Worm (Caenorhabditis elegans): ENCODE results near the gene lcmt-1.

lcmt-1 gene

DNA sequence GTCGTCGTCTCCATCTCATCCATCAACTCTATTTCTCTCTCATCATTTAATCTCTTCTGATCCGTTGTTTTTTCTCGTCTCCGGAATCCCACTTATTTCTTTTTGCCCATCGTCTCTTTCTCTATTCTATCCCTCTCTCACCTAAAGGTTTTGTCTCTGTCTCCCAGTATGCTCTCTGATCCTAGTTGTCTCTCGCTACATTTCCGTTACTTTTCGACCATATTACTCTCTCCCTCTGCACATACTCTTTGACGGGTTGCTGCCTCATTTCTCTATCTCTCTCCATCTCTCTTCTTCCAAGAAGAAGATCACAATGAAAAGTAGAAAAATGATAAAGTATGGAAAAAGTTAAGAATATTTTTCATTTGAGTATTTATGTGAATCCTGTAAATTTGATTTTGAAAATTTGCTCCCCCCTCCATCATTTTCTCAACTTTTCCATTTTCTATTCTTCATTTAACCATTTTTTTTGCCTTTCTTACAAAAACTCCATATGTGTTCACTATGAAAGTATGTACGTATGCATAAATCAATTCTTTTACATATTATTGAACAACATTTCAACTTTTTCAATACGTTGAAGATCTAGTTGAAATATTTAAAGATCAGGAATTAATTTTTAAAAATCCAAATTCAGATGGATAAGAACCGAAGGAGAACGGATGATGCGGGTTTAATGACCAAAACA, 26.0 kb upstream of the lcmt-1 start, which contains the start of gene tag-131:
Gene tag-131 (plus strand): TSS at position 638 of the 688 bp plus-strand sequence.
- TF ChIP-seq lin-13 (GFP tag; optimal IDR thresholded peaks at IDR 0.05): no peak
- TF ChIP-seq unc-62 (GFP tag; optimal IDR thresholded peaks at IDR 0.05 in 1 of 2): peak in 1 of 2 experiments; percentile 83
- no peak for TF ChIP-seq unc-62 (tag; optimal IDR thresholded peaks at IDR 0.05)
- peak in 1 of 2 experiments; percentile 5 for TF ChIP-seq daf-16 (GFP tag; optimal IDR thresholded peaks at IDR 0.05)
- no peak for TF ChIP-seq daf-16 (tag; optimal IDR thresholded peaks at IDR 0.05)
- 0 out of 2 replicates have a peak, but pooled peaks have one; percentile 40 for TF ChIP-seq T26A8.4 (GFP tag; IDR thresholded peaks at IDR 0.05)
- TF ChIP-seq dpl-1 (GFP tag; optimal IDR thresholded peaks at IDR 0.05): peak; percentile 14
- TF ChIP-seq ceh-20 (GFP tag; IDR thresholded peaks at IDR 0.05): 0 out of 2 replicates have a peak, but pooled peaks have one; percentile 25
- no peak for TF ChIP-seq mdt-29 (GFP tag; IDR thresholded peaks at IDR 0.05)
- no peak for TF ChIP-seq unc-39 (tag; optimal IDR thresholded peaks at IDR 0.05)
- TF ChIP-seq dve-1 (tag; optimal IDR thresholded peaks at IDR 0.05; ENCODE audit: insufficient read depth): peak; percentile 25
- peak; percentile 27 for TF ChIP-seq hlh-11 (tag; optimal IDR thresholded peaks at IDR 0.05)
- TF ChIP-seq lsy-2 (tag; optimal IDR thresholded peaks at IDR 0.05): peak in 1 of 2 experiments; percentile 25
- TF ChIP-seq nhr-28 (tag; optimal IDR thresholded peaks at IDR 0.05): peak; percentile 12
- TF ChIP-seq nhr-11 (tag; optimal IDR thresholded peaks at IDR 0.05): peak; percentile 29

DNA sequence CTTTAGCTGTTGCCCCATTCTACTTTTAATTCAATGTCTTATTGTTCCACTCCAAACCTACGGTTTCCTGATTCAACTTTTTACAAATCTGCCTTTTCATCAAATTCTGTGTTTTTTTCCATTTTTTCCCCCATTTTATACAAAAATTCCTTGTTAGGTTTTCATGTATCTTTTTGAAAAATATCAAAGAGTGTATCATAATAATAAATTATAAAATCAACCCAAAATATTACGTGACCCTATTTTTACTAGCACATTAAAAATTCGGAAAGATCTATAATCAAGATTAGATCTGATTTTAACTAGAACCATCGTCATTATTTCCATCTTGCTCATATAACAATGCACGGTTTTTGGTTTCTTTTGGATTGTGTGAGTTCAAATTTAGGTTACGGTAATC, 23.1 kb upstream of the lcmt-1 start, which contains the start of gene H38K22.6:
Gene H38K22.6 (plus strand): TSS at position 301 of the 400 bp plus-strand sequence.
- TF ChIP-seq gei-8 (GFP tag; optimal IDR thresholded peaks at IDR 0.05) (no peak), sdz-12 (GFP tag; optimal IDR thresholded peaks at IDR 0.05) (no peak), lin-29 (GFP tag; IDR thresholded peaks at IDR 0.05) (no peak), aly-2 (tag; optimal IDR thresholded peaks at IDR 0.05) (no peak)

DNA sequence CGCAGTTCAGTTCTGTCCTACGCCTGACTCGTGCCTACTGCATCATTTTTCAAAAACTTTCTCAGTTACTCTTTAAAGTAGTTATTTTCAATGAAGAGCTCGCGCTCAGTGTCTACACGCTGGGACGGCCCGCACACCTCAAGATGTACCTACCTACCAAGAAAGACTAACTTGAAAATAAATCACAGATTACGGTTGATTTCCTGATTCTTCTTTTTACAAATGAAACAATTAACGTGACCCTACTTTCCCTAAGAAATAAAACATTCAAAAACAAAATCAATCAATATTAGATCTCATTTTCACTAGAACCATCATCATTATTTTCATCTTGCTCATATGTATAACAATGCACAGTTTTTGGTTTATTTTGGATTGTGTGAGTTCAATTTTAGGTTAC, 21.8 kb upstream of the lcmt-1 start, which contains the start of gene H38K22.7:
Gene H38K22.7 (plus strand): TSS at position 301 of the 400 bp plus-strand sequence.
- no peak for TF ChIP-seq duxl-1 (tag; optimal IDR thresholded peaks at IDR 0.05; ENCODE audit: poor library complexity)
- TF ChIP-seq F49E8.2 (tag; optimal IDR thresholded peaks at IDR 0.05; ENCODE audit: borderline replicate concordance): no peak
- no peak for TF ChIP-seq tra-1 (GFP tag; IDR thresholded peaks at IDR 0.05)
- TF ChIP-seq pha-4 (GFP tag; IDR thresholded peaks at IDR 0.05): no peak
- TF ChIP-seq pha-4 (tag; optimal IDR thresholded peaks at IDR 0.05): no peak
- no peak for TF ChIP-seq gei-8 (GFP tag; optimal IDR thresholded peaks at IDR 0.05)
- TF ChIP-seq daf-16 (GFP tag; optimal IDR thresholded peaks at IDR 0.05): no peak
- TF ChIP-seq daf-16 (tag; optimal IDR thresholded peaks at IDR 0.05): no peak
- no peak for TF ChIP-seq nhr-77 (tag; optimal IDR thresholded peaks at IDR 0.05)
- no peak for TF ChIP-seq lir-3 (tag; optimal IDR thresholded peaks at IDR 0.05)
- TF ChIP-seq ZK337.2 (GFP tag; IDR thresholded peaks at IDR 0.05): no peak
- TF ChIP-seq F37D6.2 (tag; optimal IDR thresholded peaks at IDR 0.05): no peak
- TF ChIP-seq pqm-1 (tag; optimal IDR thresholded peaks at IDR 0.05): no peak
- TF ChIP-seq lin-13 (GFP tag; optimal IDR thresholded peaks at IDR 0.05): no peak
- TF ChIP-seq Y105C5A.15 (GFP tag; IDR thresholded peaks at IDR 0.05): no peak
- TF ChIP-seq saeg-2 (GFP tag; IDR thresholded peaks at IDR 0.05): no peak
- no peak for TF ChIP-seq hmg-1.1 (GFP tag; IDR thresholded peaks at IDR 0.05)

DNA sequence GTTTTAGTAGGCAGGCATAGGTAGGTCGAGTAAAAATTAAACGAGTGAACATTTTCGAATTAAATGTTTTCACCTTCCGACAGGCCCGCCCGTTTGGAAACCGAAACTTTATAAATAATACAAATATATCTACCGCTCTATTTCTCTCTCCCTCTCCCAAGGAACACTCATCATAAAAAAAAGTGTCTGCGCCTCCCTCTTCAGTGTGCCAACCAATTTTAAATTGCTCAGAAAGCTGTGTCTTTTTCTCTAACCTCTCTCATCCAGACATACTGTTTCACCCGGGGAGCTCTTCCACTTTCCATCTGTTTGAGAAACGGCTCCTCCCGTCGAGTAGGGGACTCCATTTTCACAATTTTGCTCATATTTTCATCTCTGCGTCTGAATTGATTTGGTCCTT, 20.1 kb upstream of the lcmt-1 start:
- TF ChIP-seq F37D6.2 (tag; optimal IDR thresholded peaks at IDR 0.05) (no peak), daf-19 (GFP tag; conservative IDR thresholded peaks at IDR 0.05) (no peak), lim-7 (GFP tag; IDR thresholded peaks at IDR 0.05) (no peak), lin-29 (GFP tag; IDR thresholded peaks at IDR 0.05) (no peak), daf-8 (GFP tag; IDR thresholded peaks at IDR 0.05) (no peak), aly-2 (tag; optimal IDR thresholded peaks at IDR 0.05) (no peak), cey-2 (tag; optimal IDR thresholded peaks at IDR 0.05; ENCODE audit: borderline replicate concordance, insufficient read depth) (no peak), ces-1 (GFP tag; optimal IDR thresholded peaks at IDR 0.05) (no peak), lin-1 (GFP tag; IDR thresholded peaks at IDR 0.05) (no peak), dmd-8 (GFP tag; IDR thresholded peaks at IDR 0.05) (no peak), mep-1 (tag; optimal IDR thresholded peaks at IDR 0.05) (peak; percentile 23), hlh-11 (tag; optimal IDR thresholded peaks at IDR 0.05) (no peak), sdz-12 (GFP tag; optimal IDR thresholded peaks at IDR 0.05) (no peak), pha-4 (GFP tag; IDR thresholded peaks at IDR 0.05) (no peak), pha-4 (tag; optimal IDR thresholded peaks at IDR 0.05) (no peak), php-3 (GFP tag; IDR thresholded peaks at IDR 0.05) (no peak), unc-130 (GFP tag; optimal IDR thresholded peaks at IDR 0.05) (no peak), dve-1 (tag; optimal IDR thresholded peaks at IDR 0.05; ENCODE audit: insufficient read depth) (no peak), Y75B8A.6 (GFP tag; IDR thresholded peaks at IDR 0.05) (no peak), snpc-4 (tag; optimal IDR thresholded peaks at IDR 0.05) (no peak), madf-9 (GFP tag; conservative IDR thresholded peaks at IDR 0.05) (no peak)

Data from whole organism, L4 larva.